Worm (Caenorhabditis elegans): Measurements from ENCODE around the gene T28C6.11.

DNA sequence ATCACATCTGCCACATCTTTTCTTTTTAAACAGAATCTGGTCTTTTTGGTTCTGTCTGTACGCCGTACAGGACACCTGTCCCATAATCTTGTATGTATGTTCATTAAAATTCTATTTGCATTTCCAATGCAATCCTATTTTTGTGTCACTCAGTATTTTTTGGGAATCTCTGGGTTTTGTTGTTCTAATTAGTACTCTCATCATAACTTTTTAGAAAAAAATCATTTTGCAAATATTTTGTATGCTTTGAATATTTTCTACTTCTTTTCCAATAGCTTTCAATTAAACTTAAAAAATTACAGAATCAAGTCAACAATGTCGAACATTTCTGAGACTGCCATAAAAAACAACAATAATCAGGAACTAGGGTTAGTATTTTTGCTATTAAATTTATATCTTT lies 20.0 kb downstream of the T28C6.11 start, which contains the start of gene T28C6.3:
- TF ChIP-seq him-1 (tag; optimal IDR thresholded peaks at IDR 0.05) (no peak), W03F9.2 (tag; optimal IDR thresholded peaks at IDR 0.05) (no peak), dao-5 (tag; optimal IDR thresholded peaks at IDR 0.05) (no peak)

Data from whole organism, L4/young adult.